Fruit fly (Drosophila melanogaster) Kc167 (cell line): ENCODE results near the gene CG34181.

ENCODE experiments used
- Myc ChIP-seq: fragments of >200 bp; optimal IDR thresholded peaks from 2 replicates; lab custom pipeline; 2017; ENCODE audit warnings: missing external identifiers
- Sin3A ChIP-seq: fragments of >200 bp; optimal IDR thresholded peaks from 2 replicates; lab custom pipeline; 2018; ENCODE audit warnings: missing external identifiers
- h ChIP-seq: fragments of >200 bp; optimal IDR thresholded peaks from 3 replicates; lab custom pipeline; 2018; ENCODE audit warnings: missing external identifiers
- insv ChIP-seq: fragments of >200 bp; optimal IDR thresholded peaks from 3 replicates; lab custom pipeline; 2018; ENCODE audit warnings: missing external identifiers
- psq ChIP-seq: fragments of >200 bp; optimal IDR thresholded peaks from 2 replicates; lab custom pipeline; 2017; ENCODE audit warnings: missing external identifiers
- ttk ChIP-seq: sonication (Bioruptor generic); optimal IDR thresholded peaks from 2 replicates; lab custom pipeline; 2017; ENCODE audit warnings: missing external identifiers

Gene CG34181

dm6 chr2L:9386270-9386669, 18.8 kb downstream of the CG34181 start:
- TF ChIP-seq h (lab: Kevin White, UChicago) (no peak), ttk (no peak), Myc (lab: Kevin White, UChicago) (no peak), Sin3A (lab: Kevin White, UChicago) (no peak), psq (lab: Kevin White, UChicago) (no peak), insv (lab: Kevin White, UChicago) (no peak)

dm6 chr2L:9387240-9387672, 19.8 kb downstream of the CG34181 start, which contains the start of gene Aldh:
Gene Aldh (plus strand): TSS chr2L:9387389.
- TF ChIP-seq ttk: no peak
- no peak for TF ChIP-seq Sin3A (lab: Kevin White, UChicago)
- no peak for TF ChIP-seq h (lab: Kevin White, UChicago)
- TF ChIP-seq psq (lab: Kevin White, UChicago): no peak
- no peak for TF ChIP-seq insv (lab: Kevin White, UChicago)
- no peak for TF ChIP-seq Myc (lab: Kevin White, UChicago)

- TF ChIP-seq psq (lab: Kevin White, UChicago) (no peak), Myc (lab: Kevin White, UChicago) (no peak), Sin3A (lab: Kevin White, UChicago) (no peak), insv (lab: Kevin White, UChicago) (no peak), h (lab: Kevin White, UChicago) (no peak), ttk (no peak)
Observed at dm6 chr2L:9388013-9388605, 20.7 kb downstream of the CG34181 start.

dm6 chr2L:9388924-9389765, 21.7 kb downstream of the CG34181 start:
- TF ChIP-seq ttk (no peak), Myc (lab: Kevin White, UChicago) (no peak), psq (lab: Kevin White, UChicago) (no peak), Sin3A (lab: Kevin White, UChicago) (no peak), insv (lab: Kevin White, UChicago) (no peak)

- no peak for TF ChIP-seq insv (lab: Kevin White, UChicago)
- TF ChIP-seq Myc (lab: Kevin White, UChicago): no peak
- no peak for TF ChIP-seq ttk
- no peak for TF ChIP-seq Sin3A (lab: Kevin White, UChicago)
- TF ChIP-seq h (lab: Kevin White, UChicago): no peak
- no peak for TF ChIP-seq psq (lab: Kevin White, UChicago)
Observed at dm6 chr2L:9396396-9396795, 29.0 kb downstream of the CG34181 start.

- TF ChIP-seq ttk (no peak), Sin3A (lab: Kevin White, UChicago) (no peak), Myc (lab: Kevin White, UChicago) (no peak), h (lab: Kevin White, UChicago) (no peak), insv (lab: Kevin White, UChicago) (no peak), psq (lab: Kevin White, UChicago) (no peak)
Observed at dm6 chr2L:9397888-9398287, 30.4 kb downstream of the CG34181 start, which contains the start of gene CG4438. Gene CG4438 (minus strand): TSS chr2L:9397988.

- no peak for TF ChIP-seq Sin3A (lab: Kevin White, UChicago)
- TF ChIP-seq insv (lab: Kevin White, UChicago): no peak
- TF ChIP-seq h (lab: Kevin White, UChicago): no peak
- TF ChIP-seq ttk: no peak
- TF ChIP-seq psq (lab: Kevin White, UChicago): no peak
- no peak for TF ChIP-seq Myc (lab: Kevin White, UChicago)
Observed at dm6 chr2L:9400153-9400552, 32.7 kb downstream of the CG34181 start.

dm6 chr2L:9415053-9415452, 47.6 kb downstream of the CG34181 start, which contains the start of gene Shawl:
Gene Shawl (minus strand): TSS chr2L:9415156.
- TF ChIP-seq Myc (lab: Kevin White, UChicago) (no peak), h (lab: Kevin White, UChicago) (no peak), Sin3A (lab: Kevin White, UChicago) (no peak), psq (lab: Kevin White, UChicago) (no peak), insv (lab: Kevin White, UChicago) (no peak), ttk (no peak)

dm6 chr2L:9416244-9416758, 48.9 kb downstream of the CG34181 start, which contains the start of gene Mco1:
Gene Mco1 (plus strand): TSS chr2L:9416588.
- no peak for TF ChIP-seq insv (lab: Kevin White, UChicago)
- no peak for TF ChIP-seq ttk
- TF ChIP-seq h (lab: Kevin White, UChicago): no peak
- no peak for TF ChIP-seq Myc (lab: Kevin White, UChicago)
